Comparison of ENCODE assay signal across 1 fruit fly cellular context in the genomic region with DNA sequence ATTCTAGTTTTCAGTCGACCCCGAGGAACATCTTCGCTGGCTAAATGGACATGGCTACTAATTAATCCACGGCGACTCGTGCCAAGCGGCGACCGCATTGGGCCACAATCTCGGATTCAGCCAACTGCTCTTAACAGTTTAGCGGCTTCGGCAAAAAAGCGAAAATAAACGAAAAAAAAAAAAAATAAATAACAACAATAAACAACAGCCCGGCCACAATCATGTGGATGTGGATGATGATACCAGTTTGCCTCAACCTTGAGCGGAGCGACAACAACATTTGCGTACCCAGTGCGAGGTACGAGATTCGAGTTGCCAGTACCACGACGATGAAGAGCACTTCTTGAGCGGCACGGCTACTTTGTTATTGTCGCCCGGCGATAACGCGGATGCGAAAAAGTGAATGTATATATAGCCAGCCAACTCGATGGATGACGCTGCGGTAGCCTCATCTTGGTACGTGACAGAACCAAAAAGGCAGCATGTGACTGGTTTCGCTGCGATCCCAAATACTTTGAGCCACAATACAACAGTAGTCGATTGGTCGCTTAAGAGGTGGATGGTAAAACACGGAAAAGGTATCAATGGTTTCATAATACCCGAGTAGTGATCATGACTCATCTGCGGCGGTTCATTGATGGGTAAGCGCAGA.
TF ChIP-seq lines count a peak whose summit lies in the region.

No protein-coding gene starts in this region.

TF ChIP-seq in whole organism, embryonic, 481 proteins besides CTCF, POLR2A, EP300 and RAD21 (continued from another document):
- no peak for TF ChIP-seq CG17568 (GFP tag; optimal IDR thresholded peaks at IDR 0.05; lab: Kevin White, UChicago)
- TF ChIP-seq Rfx (GFP tag; IDR thresholded peaks at IDR 0.05; lab: Robert Waterston, UW) = 0 out of 2 replicates have a peak, but pooled peaks have one; percentile 34
- 0 out of 3 replicates have a peak, but pooled peaks have one; percentile 49 for TF ChIP-seq so (GFP tag; IDR thresholded peaks at IDR 0.05; lab: Robert Waterston, UW)
- 0 out of 3 replicates have a peak, but pooled peaks have one; percentile 21 for TF ChIP-seq row (GFP tag; IDR thresholded peaks at IDR 0.05; lab: Robert Waterston, UW)
- peak; percentile 77; the same call in 1 of the 4 replicates for TF ChIP-seq chinmo (GFP tag; IDR thresholded peaks at IDR 0.05; lab: Robert Waterston, UW; ENCODE audit: partially characterized antibody)
- no peak for TF ChIP-seq CG31441 (GFP tag; IDR thresholded peaks at IDR 0.05; lab: Robert Waterston, UW)
- no peak for TF ChIP-seq repo (GFP tag; optimal IDR thresholded peaks at IDR 0.05; lab: Kevin White, UChicago)
- no peak for TF ChIP-seq CG7839 (tag; optimal IDR thresholded peaks at IDR 0.05; lab: Kevin White, UChicago)
- no peak for TF ChIP-seq unc-4 (GFP tag; IDR thresholded peaks at IDR 0.05; lab: Robert Waterston, UW; ENCODE audit: partially characterized antibody)
- no peak for TF ChIP-seq CG17802 (tag; optimal IDR thresholded peaks at IDR 0.05; lab: Kevin White, UChicago)
